Worm (Caenorhabditis elegans): Measurements from ENCODE around the gene ZK596.2.

The ZK596.2 gene

ce11 chrIV:10918877-10919560 is 9.9 kb upstream of the ZK596.2 start:
- TF ChIP-seq B0310.2 (tag; optimal IDR thresholded peaks at IDR 0.05) (no peak), sea-1 (GFP tag; conservative IDR thresholded peaks at IDR 0.05) (no peak), tra-4 (tag; optimal IDR thresholded peaks at IDR 0.05) (no peak), ets-7 (tag; optimal IDR thresholded peaks at IDR 0.05) (no peak), pes-1 (GFP tag; IDR thresholded peaks at IDR 0.05) (no peak), hmbx-1 (tag; optimal IDR thresholded peaks at IDR 0.05) (no peak), aly-1 (tag; optimal IDR thresholded peaks at IDR 0.05) (no peak), ceh-36 (tag; optimal IDR thresholded peaks at IDR 0.05) (no peak), ceh-13 (GFP tag; optimal IDR thresholded peaks at IDR 0.05) (no peak), tbx-11 (GFP tag; IDR thresholded peaks at IDR 0.05) (no peak), scrt-1 (GFP tag; IDR thresholded peaks at IDR 0.05) (no peak), ama-1 (optimal IDR thresholded peaks at IDR 0.05) (no peak), F13C5.2 (tag; optimal IDR thresholded peaks at IDR 0.05) (peak; percentile 51), hmg-4 (GFP tag; optimal IDR thresholded peaks at IDR 0.05) (peak; percentile 13), tbx-37 (GFP tag; conservative IDR thresholded peaks at IDR 0.05) (no peak), flt-1 (GFP tag; IDR thresholded peaks at IDR 0.05) (no peak), hnd-1 (tag; optimal IDR thresholded peaks at IDR 0.05) (no peak)

ce11 chrIV:10916134-10916533 is 7.0 kb upstream of the ZK596.2 start:
- TF ChIP-seq ets-7 (tag; optimal IDR thresholded peaks at IDR 0.05) (no peak), tbx-11 (GFP tag; IDR thresholded peaks at IDR 0.05) (no peak), hnd-1 (tag; optimal IDR thresholded peaks at IDR 0.05) (no peak), ama-1 (optimal IDR thresholded peaks at IDR 0.05) (no peak), flt-1 (GFP tag; IDR thresholded peaks at IDR 0.05) (no peak), ceh-36 (tag; optimal IDR thresholded peaks at IDR 0.05) (no peak), hmbx-1 (tag; optimal IDR thresholded peaks at IDR 0.05) (no peak), tra-4 (tag; optimal IDR thresholded peaks at IDR 0.05) (no peak), tbx-37 (GFP tag; conservative IDR thresholded peaks at IDR 0.05) (no peak), aly-1 (tag; optimal IDR thresholded peaks at IDR 0.05) (no peak), sea-1 (GFP tag; conservative IDR thresholded peaks at IDR 0.05) (no peak), B0310.2 (tag; optimal IDR thresholded peaks at IDR 0.05) (no peak)

- TF ChIP-seq ceh-13 (GFP tag; optimal IDR thresholded peaks at IDR 0.05): no peak
- TF ChIP-seq tbx-37 (GFP tag; conservative IDR thresholded peaks at IDR 0.05): no peak
- TF ChIP-seq B0310.2 (tag; optimal IDR thresholded peaks at IDR 0.05): no peak
- no peak for TF ChIP-seq sea-1 (GFP tag; conservative IDR thresholded peaks at IDR 0.05)
- TF ChIP-seq pes-1 (GFP tag; IDR thresholded peaks at IDR 0.05): no peak
- no peak for TF ChIP-seq hmbx-1 (tag; optimal IDR thresholded peaks at IDR 0.05)
- no peak for TF ChIP-seq ets-7 (tag; optimal IDR thresholded peaks at IDR 0.05)
- TF ChIP-seq hmg-4 (GFP tag; optimal IDR thresholded peaks at IDR 0.05): no peak
Measured at ce11 chrIV:10915388-10915787, 6.3 kb upstream of the ZK596.2 start, which contains the start of gene ZK593.3. Gene ZK593.3 (plus strand): TSS chrIV:10915688.

- TF ChIP-seq tbx-11 (GFP tag; IDR thresholded peaks at IDR 0.05) (no peak), F13C5.2 (tag; optimal IDR thresholded peaks at IDR 0.05) (no peak), aly-1 (tag; optimal IDR thresholded peaks at IDR 0.05) (no peak), ceh-13 (GFP tag; optimal IDR thresholded peaks at IDR 0.05) (no peak), tbx-37 (GFP tag; conservative IDR thresholded peaks at IDR 0.05) (no peak), pes-1 (GFP tag; IDR thresholded peaks at IDR 0.05) (no peak), hnd-1 (tag; optimal IDR thresholded peaks at IDR 0.05) (no peak), tra-4 (tag; optimal IDR thresholded peaks at IDR 0.05) (no peak), hmbx-1 (tag; optimal IDR thresholded peaks at IDR 0.05) (no peak), ets-7 (tag; optimal IDR thresholded peaks at IDR 0.05) (no peak), hmg-4 (GFP tag; optimal IDR thresholded peaks at IDR 0.05) (no peak), ceh-36 (tag; optimal IDR thresholded peaks at IDR 0.05) (no peak), flt-1 (GFP tag; IDR thresholded peaks at IDR 0.05) (no peak), B0310.2 (tag; optimal IDR thresholded peaks at IDR 0.05) (no peak), sea-1 (GFP tag; conservative IDR thresholded peaks at IDR 0.05) (no peak), scrt-1 (GFP tag; IDR thresholded peaks at IDR 0.05) (no peak), ama-1 (optimal IDR thresholded peaks at IDR 0.05) (no peak)
Measured at ce11 chrIV:10913081-10913480, 4.0 kb upstream of the ZK596.2 start, which contains the start of gene ZK593.2. Gene ZK593.2 (plus strand): TSS chrIV:10913381.

ce11 chrIV:10909708-10910107 is 602 bp upstream of the ZK596.2 start, which contains the start of gene pyk-2:
Gene pyk-2 (plus strand): TSS chrIV:10909913.
- no peak for TF ChIP-seq hmg-4 (GFP tag; optimal IDR thresholded peaks at IDR 0.05)
- TF ChIP-seq ceh-36 (tag; optimal IDR thresholded peaks at IDR 0.05): no peak
- TF ChIP-seq tra-4 (tag; optimal IDR thresholded peaks at IDR 0.05): no peak
- no peak for TF ChIP-seq flt-1 (GFP tag; IDR thresholded peaks at IDR 0.05)
- TF ChIP-seq tbx-11 (GFP tag; IDR thresholded peaks at IDR 0.05): no peak
- no peak for TF ChIP-seq ets-7 (tag; optimal IDR thresholded peaks at IDR 0.05)
- no peak for TF ChIP-seq hnd-1 (tag; optimal IDR thresholded peaks at IDR 0.05)
- no peak for TF ChIP-seq F13C5.2 (tag; optimal IDR thresholded peaks at IDR 0.05)
- no peak for TF ChIP-seq hmbx-1 (tag; optimal IDR thresholded peaks at IDR 0.05)
- no peak for TF ChIP-seq pes-1 (GFP tag; IDR thresholded peaks at IDR 0.05)
- TF ChIP-seq aly-1 (tag; optimal IDR thresholded peaks at IDR 0.05): no peak
- no peak for TF ChIP-seq ama-1 (optimal IDR thresholded peaks at IDR 0.05)
- no peak for TF ChIP-seq tbx-37 (GFP tag; conservative IDR thresholded peaks at IDR 0.05)
- no peak for TF ChIP-seq scrt-1 (GFP tag; IDR thresholded peaks at IDR 0.05)
- TF ChIP-seq sea-1 (GFP tag; conservative IDR thresholded peaks at IDR 0.05): no peak
- TF ChIP-seq B0310.2 (tag; optimal IDR thresholded peaks at IDR 0.05): no peak
- no peak for TF ChIP-seq ceh-13 (GFP tag; optimal IDR thresholded peaks at IDR 0.05)

ce11 chrIV:10904282-10904681 is 4.8 kb downstream of the ZK596.2 start, which contains the start of gene ZK596.3:
Gene ZK596.3 (minus strand): TSS chrIV:10904382.
- TF ChIP-seq hmbx-1 (tag; optimal IDR thresholded peaks at IDR 0.05) (no peak), F13C5.2 (tag; optimal IDR thresholded peaks at IDR 0.05) (no peak), ets-7 (tag; optimal IDR thresholded peaks at IDR 0.05) (no peak), scrt-1 (GFP tag; IDR thresholded peaks at IDR 0.05) (no peak), tra-4 (tag; optimal IDR thresholded peaks at IDR 0.05) (no peak), B0310.2 (tag; optimal IDR thresholded peaks at IDR 0.05) (no peak), ama-1 (optimal IDR thresholded peaks at IDR 0.05) (no peak), ceh-36 (tag; optimal IDR thresholded peaks at IDR 0.05) (no peak), hmg-4 (GFP tag; optimal IDR thresholded peaks at IDR 0.05) (no peak), tbx-37 (GFP tag; conservative IDR thresholded peaks at IDR 0.05) (no peak), flt-1 (GFP tag; IDR thresholded peaks at IDR 0.05) (no peak), sea-1 (GFP tag; conservative IDR thresholded peaks at IDR 0.05) (no peak)

All from whole organism, early embryonic.